Worm (Caenorhabditis elegans): ENCODE data around the gene brc-1.
"Not testable (repeated sequence)": the region's sequence is repeated elsewhere in the genome, so short reads cannot be mapped to it uniquely, and the experiment has no call there.

DNA sequence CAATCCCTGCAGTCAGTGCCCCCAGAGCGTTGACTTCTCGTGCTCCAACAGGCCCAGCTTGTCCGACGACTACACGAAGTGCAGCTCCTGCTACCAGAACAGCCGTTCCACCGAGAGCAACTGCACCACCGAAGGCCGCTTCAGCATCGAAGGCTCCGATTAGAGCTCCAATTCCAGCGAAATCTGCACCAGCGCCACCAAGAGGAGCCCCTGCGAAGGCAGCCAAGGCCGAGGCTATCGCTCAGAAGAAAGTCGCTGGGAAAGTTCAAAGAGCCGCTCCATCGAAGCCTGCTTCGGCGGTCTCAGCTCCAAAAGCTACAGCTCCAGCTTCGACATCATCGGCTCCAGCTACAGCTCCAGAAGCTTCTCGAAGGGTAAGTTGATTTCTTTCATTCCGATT is 17.1 kb downstream of the brc-1 start:
- TF ChIP-seq flt-1, ztf-23, ztf-29 (GFP tag; IDR thresholded peaks at IDR 0.05): not testable (repeated sequence)

All from whole organism, midembryonic.